Fruit fly (Drosophila melanogaster) whole organism, prepupa: ENCODE measurements around the gene CG42763.

Experiments
- CG11294 ChIP-seq: fragments of 200-800 bp; sonication (Bioruptor generic); IDR thresholded peaks from 2 replicates; pipeline ENCODE4 v1.3.6; 2022; ENCODE audit warnings: missing biosample characterization, missing genetic modification characterization
- CG11902 ChIP-seq: fragments of 200-800 bp; sonication (Bioruptor generic); optimal IDR thresholded peaks from 3 replicates; lab custom pipeline; 2016; ENCODE audit warnings: missing biosample characterization, missing genetic modification characterization
- CG15336 ChIP-seq: fragments of 200-800 bp; sonication (Bioruptor generic); IDR thresholded peaks from 2 replicates; pipeline ENCODE4 v1.3.6; 2022; ENCODE audit warnings: missing biosample characterization, missing genetic modification characterization
- CG3032 ChIP-seq: fragments of 200-800 bp; optimal IDR thresholded peaks from 2 replicates; lab custom pipeline; 2019; ENCODE audit warnings: missing biosample characterization, mild to moderate bottlenecking, missing genetic modification characterization, moderate library complexity
- CG31627 ChIP-seq: fragments of 200-800 bp; sonication (Bioruptor generic); optimal IDR thresholded peaks from 3 replicates; lab custom pipeline; 2016; ENCODE audit warnings: missing biosample characterization, missing genetic modification characterization
- CG32006 ChIP-seq: fragments of 200-800 bp; sonication (Bioruptor generic); optimal IDR thresholded peaks from 3 replicates; lab custom pipeline; 2017; ENCODE audit warnings: missing biosample characterization, mild to moderate bottlenecking, missing genetic modification characterization
- CG3919 ChIP-seq: fragments of 200-800 bp; sonication (Bioruptor generic); optimal IDR thresholded peaks from 3 replicates; lab custom pipeline; 2016; ENCODE audit warnings: missing biosample characterization, missing genetic modification characterization
- CG4318 ChIP-seq: fragments of 200-800 bp; sonication (Bioruptor generic); optimal IDR thresholded peaks from 3 replicates; lab custom pipeline; 2017; ENCODE audit warnings: missing biosample characterization, mild to moderate bottlenecking, missing genetic modification characterization
- CG6163 ChIP-seq: fragments of 200-800 bp; sonication (Bioruptor generic); IDR thresholded peaks from 3 replicates; pipeline ENCODE4 v1.3.6; 2022; ENCODE audit warnings: missing biosample characterization, missing genetic modification characterization
- CG6276 ChIP-seq: fragments of 200-800 bp; sonication (Bioruptor generic); optimal IDR thresholded peaks from 2 replicates; lab custom pipeline; 2017; ENCODE audit warnings: missing biosample characterization, mild to moderate bottlenecking, missing genetic modification characterization
- CG6854 ChIP-seq: fragments of 200-800 bp; sonication (Bioruptor generic); optimal IDR thresholded peaks from 2 replicates; lab custom pipeline; 2017; ENCODE audit warnings: missing biosample characterization, mild to moderate bottlenecking, missing genetic modification characterization
- CG8119 ChIP-seq: fragments of 200-800 bp; sonication (Bioruptor generic); IDR thresholded peaks from 3 replicates; pipeline ENCODE4 v1.3.6; 2022; ENCODE audit warnings: missing biosample characterization, missing genetic modification characterization
- CG8319 ChIP-seq: fragments of 200-800 bp; sonication (Bioruptor generic); optimal IDR thresholded peaks from 3 replicates; lab custom pipeline; 2016; ENCODE audit warnings: missing biosample characterization, missing genetic modification characterization
- CG8632 ChIP-seq: fragments of 200-800 bp; sonication (Bioruptor generic); optimal IDR thresholded peaks from 3 replicates; lab custom pipeline; 2016; ENCODE audit warnings: missing biosample characterization, missing genetic modification characterization
- CG9139 ChIP-seq: fragments of 200-800 bp; sonication (Bioruptor generic); optimal IDR thresholded peaks from 3 replicates; lab custom pipeline; 2017; ENCODE audit warnings: missing biosample characterization, mild to moderate bottlenecking, missing genetic modification characterization
- Eip78C ChIP-seq: fragments of 200-800 bp; sonication (Bioruptor generic); peaks from one replicate; lab custom pipeline; 2016; ENCODE audit warnings: missing biosample characterization, missing genetic modification characterization
- Eip93F ChIP-seq: fragments of 200-800 bp; sonication (Bioruptor generic); optimal IDR thresholded peaks from 2 replicates; lab custom pipeline; 2016; ENCODE audit warnings: missing biosample characterization, mild to moderate bottlenecking, missing genetic modification characterization
- Ets21C ChIP-seq: fragments of 200-800 bp; sonication (Bioruptor generic); optimal IDR thresholded peaks from 3 replicates; lab custom pipeline; 2016; ENCODE audit warnings: missing biosample characterization, missing genetic modification characterization
- Hr38 ChIP-seq: sonication (Bioruptor generic); optimal IDR thresholded peaks from 2 replicates; lab custom pipeline; 2016; ENCODE audit warnings: missing biosample characterization, missing genetic modification characterization
- Met ChIP-seq: fragments of 200-800 bp; sonication (Bioruptor generic); optimal IDR thresholded peaks from 3 replicates; lab custom pipeline; 2016; ENCODE audit warnings: missing biosample characterization, missing genetic modification characterization
- Smox ChIP-seq: fragments of 200-800 bp; sonication (Bioruptor generic); optimal IDR thresholded peaks from 3 replicates; lab custom pipeline; 2016; ENCODE audit warnings: missing biosample characterization, missing genetic modification characterization
- Sox102F ChIP-seq: fragments of 200-800 bp; sonication (Bioruptor generic); optimal IDR thresholded peaks from 2 replicates; lab custom pipeline; 2016; ENCODE audit warnings: missing biosample characterization, mild to moderate bottlenecking, missing genetic modification characterization
- achi ChIP-seq: fragments of 200-800 bp; sonication (Bioruptor generic); optimal IDR thresholded peaks from 3 replicates; lab custom pipeline; 2016; ENCODE audit warnings: missing biosample characterization, missing genetic modification characterization
- dac ChIP-seq: fragments of 200-800 bp; sonication (Bioruptor generic); optimal IDR thresholded peaks from 2 replicates; lab custom pipeline; 2017; ENCODE audit warnings: missing biosample characterization, mild to moderate bottlenecking, missing genetic modification characterization
- eg ChIP-seq: fragments of 200-800 bp; sonication (Bioruptor generic); IDR thresholded peaks from 3 replicates; pipeline ENCODE4 v1.3.6; 2022; ENCODE audit warnings: missing biosample characterization, missing genetic modification characterization
- esn ChIP-seq: fragments of 200-800 bp; sonication (Bioruptor generic); optimal IDR thresholded peaks from 2 replicates; lab custom pipeline; 2016; ENCODE audit warnings: missing biosample characterization, mild to moderate bottlenecking, missing genetic modification characterization, moderate library complexity
- fd85E ChIP-seq: fragments of 200-800 bp; sonication (Bioruptor generic); optimal IDR thresholded peaks from 3 replicates; lab custom pipeline; 2016; ENCODE audit warnings: missing biosample characterization, missing genetic modification characterization
- lz ChIP-seq: fragments of 200-800 bp; sonication (Bioruptor generic); optimal IDR thresholded peaks from 3 replicates; lab custom pipeline; 2016; ENCODE audit warnings: missing biosample characterization, missing genetic modification characterization
- pdm3 ChIP-seq: fragments of 200-800 bp; sonication (Bioruptor generic); optimal IDR thresholded peaks from 3 replicates; lab custom pipeline; 2016; ENCODE audit warnings: missing biosample characterization, missing genetic modification characterization
- svp ChIP-seq: fragments of 200-800 bp; sonication (Bioruptor generic); peaks from one replicate; lab custom pipeline; 2016; ENCODE audit warnings: missing biosample characterization, missing genetic modification characterization
- topi ChIP-seq: fragments of 200-800 bp; sonication (Bioruptor generic); optimal IDR thresholded peaks from 3 replicates; lab custom pipeline; 2016; ENCODE audit warnings: missing biosample characterization, missing genetic modification characterization
- vri ChIP-seq: fragments of 200-800 bp; sonication (Bioruptor generic); optimal IDR thresholded peaks from 3 replicates; lab custom pipeline; 2016; ENCODE audit warnings: missing biosample characterization, mild to moderate bottlenecking, missing genetic modification characterization

The CG42763 gene

DNA sequence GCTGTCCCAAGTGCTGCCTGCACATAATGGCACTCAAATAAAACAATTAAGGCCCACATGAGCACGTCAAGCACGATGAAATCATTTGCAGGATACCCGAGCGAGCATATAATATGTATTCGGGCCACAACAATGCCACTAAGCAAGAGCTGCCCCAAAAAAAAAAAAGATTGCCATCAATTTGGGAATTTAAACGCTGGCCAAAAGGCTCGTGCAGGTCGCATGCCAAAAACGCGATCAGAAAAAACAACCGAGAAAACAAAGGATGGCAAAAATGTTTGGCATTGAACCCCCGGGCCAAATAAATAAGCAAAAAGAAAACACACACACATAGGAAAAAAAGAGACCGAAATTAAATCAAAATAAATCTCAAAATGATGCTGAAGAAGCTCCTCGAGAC is 2.1 kb downstream of the CG42763 start:
- TF ChIP-seq vri (peak; percentile 12), CG6854 (GFP tag; lab: Kevin White, UChicago) (peak; percentile 77), CG9139 (GFP tag; lab: Kevin White, UChicago) (no peak), pdm3 (GFP tag; lab: Kevin White, UChicago) (no peak), CG11902 (GFP tag; lab: Kevin White, UChicago) (no peak)

DNA sequence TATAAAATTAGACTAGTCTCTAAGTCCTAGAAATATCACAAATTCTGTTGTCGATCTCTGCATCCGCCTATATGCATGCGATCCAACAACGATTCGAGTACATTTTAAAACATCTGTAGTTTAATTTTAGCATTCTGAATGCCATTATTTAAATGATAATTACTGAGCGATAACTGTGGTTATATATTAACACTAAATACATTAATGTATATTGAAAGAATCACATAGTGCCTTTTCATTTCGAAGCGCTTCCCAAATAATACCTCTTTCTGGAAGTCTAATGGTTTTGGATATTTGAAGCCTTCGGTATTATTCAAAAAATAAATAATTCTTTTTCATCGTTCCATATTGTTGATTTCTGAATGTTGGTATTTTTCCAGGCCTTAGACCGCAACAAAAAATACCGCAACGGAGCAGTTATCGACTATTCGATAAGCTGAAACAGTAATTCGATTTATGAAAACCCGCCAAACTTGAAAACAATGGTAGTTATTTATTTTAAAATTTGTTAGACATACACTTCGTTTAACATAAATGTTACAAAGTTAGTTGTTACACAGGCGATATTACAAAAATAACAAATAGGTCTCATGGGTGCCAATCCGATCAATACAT is 11.0 kb downstream of the CG42763 start:
- TF ChIP-seq Hr38 (GFP tag; lab: Kevin White, UChicago) = no peak
- TF ChIP-seq, all 60 proteins: peak for 0

DNA sequence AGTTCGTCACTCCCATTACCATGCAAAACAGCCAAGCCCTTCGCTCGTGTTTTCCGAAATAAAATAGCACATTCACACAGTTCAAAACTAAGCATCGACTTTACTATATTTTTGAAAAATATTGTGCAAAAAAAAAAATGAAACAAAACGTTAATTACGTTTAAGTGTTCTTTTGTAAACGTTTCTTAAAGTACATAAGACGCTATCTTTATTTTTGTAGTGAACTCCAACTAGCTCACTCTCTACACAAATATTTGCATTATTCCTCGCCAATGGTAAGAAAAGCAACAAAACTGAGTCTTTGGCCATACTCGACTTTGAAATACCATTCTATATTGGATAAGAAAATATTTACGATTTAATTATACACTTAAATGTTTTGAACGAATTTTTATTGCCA is 14.2 kb downstream of the CG42763 start:
- TF ChIP-seq fd85E (GFP tag; lab: Kevin White, UChicago) = no peak
- TF ChIP-seq CG31627 (GFP tag; lab: Kevin White, UChicago) = no peak
- no peak for TF ChIP-seq CG8119 (GFP tag; lab: Robert Waterston, UW)
- TF ChIP-seq dac (GFP tag; lab: Kevin White, UChicago) = no peak
- TF ChIP-seq CG32006 (GFP tag; lab: Kevin White, UChicago) = no peak
- TF ChIP-seq Smox = no peak
- no peak for TF ChIP-seq CG3919 (GFP tag; lab: Kevin White, UChicago)
- TF ChIP-seq Sox102F = no peak
- TF ChIP-seq achi = no peak
- TF ChIP-seq Eip93F = no peak
- TF ChIP-seq lz = no peak
- no peak for TF ChIP-seq CG15336 (GFP tag; lab: Robert Waterston, UW)
- TF ChIP-seq CG11902 (GFP tag; lab: Kevin White, UChicago) = no peak
- TF ChIP-seq vri = no peak
- no peak for TF ChIP-seq CG8632
- no peak for TF ChIP-seq CG11294 (GFP tag; lab: Robert Waterston, UW)

DNA sequence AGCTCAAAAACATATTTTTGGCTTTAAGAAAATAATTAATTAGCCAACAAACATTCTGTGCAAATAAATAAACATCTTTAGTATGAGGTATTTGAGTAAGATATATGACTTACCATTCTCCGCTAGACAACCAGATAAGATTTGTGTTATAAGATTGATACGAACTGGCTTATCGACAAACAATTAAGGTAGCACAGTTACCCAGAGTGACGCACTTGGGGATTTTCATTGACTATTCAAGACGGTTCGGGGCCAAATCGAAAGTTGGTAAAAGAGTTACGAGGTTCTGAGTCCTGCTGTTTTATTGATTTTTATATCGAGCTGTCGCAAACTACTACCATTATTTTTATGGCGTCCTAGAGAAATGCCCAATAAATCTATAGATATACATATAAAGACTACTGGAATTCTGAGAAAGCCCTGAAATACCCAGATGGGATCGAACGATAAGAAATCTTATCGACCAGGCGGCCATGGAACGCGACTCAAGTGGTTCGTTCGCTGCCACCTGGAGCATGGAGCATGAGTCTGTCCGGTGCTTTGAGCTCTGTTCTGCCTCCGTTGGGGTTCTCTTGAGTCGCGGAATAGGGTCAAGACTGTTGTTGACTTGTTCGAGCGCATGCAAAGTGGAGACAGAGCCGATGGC is 14.8 kb downstream of the CG42763 start:
- TF ChIP-seq CG15336 (GFP tag; lab: Robert Waterston, UW) (no peak), vri (peak; percentile 5)

DNA sequence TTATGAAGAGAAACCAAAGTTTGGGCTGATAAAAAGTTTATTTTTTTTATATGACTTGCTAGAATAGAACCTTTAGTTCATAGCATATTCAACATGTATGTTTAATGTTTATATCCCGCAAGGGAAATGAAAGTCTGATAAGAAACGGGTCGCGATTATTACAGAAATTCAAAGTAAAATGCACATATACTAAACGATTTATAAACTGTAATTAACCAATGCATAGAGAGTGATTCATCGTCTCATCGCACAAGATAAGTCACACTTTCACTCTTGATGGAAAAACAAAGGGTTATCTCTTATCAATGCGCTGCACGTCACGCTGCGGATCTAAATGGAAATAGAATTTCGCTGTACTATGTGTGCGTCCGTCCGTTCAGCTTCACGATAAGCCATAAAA is 16.0 kb downstream of the CG42763 start:
- no peak for TF ChIP-seq Ets21C (GFP tag; lab: Kevin White, UChicago)
- TF ChIP-seq esn (GFP tag; lab: Kevin White, UChicago) = no peak
- no peak for TF ChIP-seq eg (GFP tag; lab: Robert Waterston, UW)
- no peak for TF ChIP-seq CG3032 (tag; lab: Kevin White, UChicago)
- TF ChIP-seq CG4318 (GFP tag; lab: Kevin White, UChicago) = no peak
- TF ChIP-seq CG6854 (GFP tag; lab: Kevin White, UChicago) = no peak
- TF ChIP-seq CG31627 (GFP tag; lab: Kevin White, UChicago) = no peak
- TF ChIP-seq topi (GFP tag; lab: Kevin White, UChicago) = no peak
- TF ChIP-seq CG6276 (GFP tag; lab: Kevin White, UChicago) = no peak
- no peak for TF ChIP-seq CG8319 (GFP tag; lab: Kevin White, UChicago)
- no peak for TF ChIP-seq Met (GFP tag; lab: Kevin White, UChicago)

DNA sequence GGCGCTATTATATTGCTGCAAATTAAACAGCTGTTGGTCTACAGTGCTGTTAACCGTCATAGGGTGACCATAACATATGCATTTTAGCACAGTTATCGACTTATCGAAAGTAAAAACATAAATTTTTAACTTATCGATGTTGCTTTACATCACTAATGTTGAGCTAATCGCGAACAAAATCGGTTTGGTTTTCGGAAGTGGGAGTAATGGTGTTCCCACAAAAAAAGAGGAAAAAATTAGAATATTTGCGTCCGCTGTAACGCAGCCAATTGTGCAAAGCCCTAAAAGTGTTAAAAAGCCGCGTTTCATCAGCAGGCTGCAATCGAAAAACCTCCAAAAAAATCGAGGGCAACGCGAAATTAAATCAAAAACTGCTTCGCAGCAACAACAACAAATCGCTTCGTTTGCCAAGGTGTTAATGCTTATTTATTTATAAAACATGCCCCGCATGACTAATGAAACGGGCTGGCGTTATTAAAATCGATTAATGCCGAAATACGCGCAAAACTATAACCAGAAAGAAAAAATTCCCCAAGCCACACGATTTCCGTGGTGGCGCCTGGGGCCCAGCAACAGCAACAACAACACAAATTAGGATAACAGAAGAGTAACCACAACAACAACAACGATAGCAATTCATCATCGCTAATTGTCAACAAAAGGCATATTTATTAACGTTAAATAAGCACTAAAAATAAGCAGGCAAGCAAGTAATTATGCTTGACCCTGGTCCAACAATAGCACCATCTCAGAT is 17.9 kb downstream of the CG42763 start, which contains the start of the genes CG12375 and CG8668:
Gene CG12375, minus strand, starts transcription at position 42 of the 754 bp plus-strand sequence.
Gene CG8668, plus strand, starts transcription at position 153 of the 754 bp plus-strand sequence.
- TF ChIP-seq topi (GFP tag; lab: Kevin White, UChicago) (no peak), Eip78C (peak; percentile 59), svp (GFP tag; lab: Kevin White, UChicago) (no peak), CG6163 (GFP tag; lab: Robert Waterston, UW) (0 out of 3 replicates have a peak, but pooled peaks have one; percentile 9), Sox102F (no peak), CG6854 (GFP tag; lab: Kevin White, UChicago) (peak; percentile 11), Eip93F (peak; percentile 9), esn (GFP tag; lab: Kevin White, UChicago) (peak; percentile 29)
